Fruit fly (Drosophila melanogaster) whole organism, pupa: ENCODE measurements around the gene CG17230.

Experiments used
- CG10348 ChIP-seq: fragments of 200-800 bp; sonication (Bioruptor generic); IDR thresholded peaks from 2 replicates; pipeline ENCODE4 v1.3.6; 2022; ENCODE audit warnings: missing biosample characterization, missing genetic modification characterization
- CG13204 ChIP-seq: fragments of 200-800 bp; sonication (Bioruptor generic); optimal IDR thresholded peaks from 2 replicates; lab custom pipeline; 2018; ENCODE audit warnings: missing biosample characterization, mild to moderate bottlenecking, missing genetic modification characterization, moderate library complexity
- CG15710 ChIP-seq: fragments of 200-800 bp; sonication (Bioruptor generic); optimal IDR thresholded peaks from 2 replicates; lab custom pipeline; 2018; ENCODE audit warnings: missing biosample characterization, mild to moderate bottlenecking, missing genetic modification characterization, moderate library complexity
- CG34367 ChIP-seq: fragments of 200-800 bp; sonication (Bioruptor generic); optimal IDR thresholded peaks from 2 replicates; lab custom pipeline; 2018; ENCODE audit warnings: missing biosample characterization, mild to moderate bottlenecking, missing genetic modification characterization
- CG4496 ChIP-seq: fragments of 200-800 bp; sonication (Bioruptor generic); IDR thresholded peaks from 3 replicates; pipeline ENCODE4 v1.3.6; 2022; ENCODE audit warnings: missing biosample characterization, missing genetic modification characterization
- EcR ChIP-seq: fragments of 200-800 bp; sonication (Bioruptor generic); optimal IDR thresholded peaks from 3 replicates; lab custom pipeline; 2019; ENCODE audit warnings: missing biosample characterization, missing genetic modification characterization, mild to moderate bottlenecking, moderate library complexity, missing genetic modification reagents
- Ets98B ChIP-seq: fragments of 200-800 bp; sonication (Bioruptor generic); IDR thresholded peaks from 2 replicates; pipeline ENCODE4 v1.3.6; 2022; ENCODE audit warnings: missing biosample characterization, missing genetic modification characterization

- TF ChIP-seq CG34367 (no peak), CG15710 (no peak), CG10348 (no peak), Ets98B (GFP tag; lab: Robert Waterston, UW) (no peak), CG13204 (GFP tag; lab: Kevin White, UChicago) (no peak), EcR (GFP tag; lab: Kevin White, UChicago) (no peak), CG4496 (GFP tag; lab: Robert Waterston, UW) (no peak)
Measured at dm6 chr3R:11407733-11408134, 29.9 kb upstream of the CG17230 start, which contains the start of gene mRpL40.
